Fruit fly (Drosophila melanogaster) whole organism, embryonic: ENCODE results near the gene CG4950.
A peak's percentile ranks its signal among the peaks of the same experiment; 100 is the strongest.

Source experiments
- Adf1 ChIP-seq: fragments of 200-800 bp; sonication (Bioruptor generic); IDR thresholded peaks from 2 replicates; pipeline ENCODE4 v1.3.6; 2022; ENCODE audit warnings: missing biosample characterization, missing genetic modification characterization
- Atf-2 ChIP-seq: fragments of 200-800 bp; sonication (Bioruptor generic); optimal IDR thresholded peaks from 2 replicates; lab custom pipeline; 2016; ENCODE audit warnings: missing biosample characterization, missing genetic modification characterization
- BEAF-32 ChIP-seq: fragments of 200-800 bp; sonication (Bioruptor generic); optimal IDR thresholded peaks from 3 replicates; lab custom pipeline; 2017; ENCODE audit warnings: missing biosample characterization, missing genetic modification characterization, mild to moderate bottlenecking, moderate library complexity, missing genetic modification reagents
- CG10543 ChIP-seq: fragments of 200-800 bp; sonication (Bioruptor generic); optimal IDR thresholded peaks from 3 replicates; lab custom pipeline; 2017; ENCODE audit warnings: missing biosample characterization, mild to moderate bottlenecking, missing genetic modification characterization, moderate library complexity
- CG11723 ChIP-seq: fragments of 200-800 bp; sonication (Bioruptor generic); optimal IDR thresholded peaks from 2 replicates; lab custom pipeline; 2017; ENCODE audit warnings: missing biosample characterization, mild to moderate bottlenecking, missing genetic modification characterization
- CG12071 ChIP-seq: fragments of 200-800 bp; sonication (Bioruptor generic); optimal IDR thresholded peaks from 3 replicates; lab custom pipeline; 2018; ENCODE audit warnings: missing biosample characterization, mild to moderate bottlenecking, missing genetic modification characterization
- CG12219 ChIP-seq: fragments of 200-800 bp; sonication (Bioruptor generic); optimal IDR thresholded peaks from 3 replicates; lab custom pipeline; 2018; ENCODE audit warnings: missing biosample characterization, mild to moderate bottlenecking, missing genetic modification characterization
- CG14441 ChIP-seq: fragments of 200-800 bp; sonication (Bioruptor generic); IDR thresholded peaks from 2 replicates; pipeline ENCODE4 v1.3.6; 2022; ENCODE audit warnings: missing biosample characterization, missing genetic modification characterization
- CG1602 ChIP-seq: fragments of 200-800 bp; sonication (Bioruptor generic); optimal IDR thresholded peaks from 3 replicates; lab custom pipeline; 2016; ENCODE audit warnings: missing biosample characterization, missing genetic modification characterization
- CG1647 ChIP-seq: fragments of 200-800 bp; sonication (Bioruptor generic); optimal IDR thresholded peaks from 3 replicates; lab custom pipeline; 2016; ENCODE audit warnings: missing biosample characterization, missing genetic modification characterization
- CG17186 ChIP-seq: fragments of 200-800 bp; sonication (Bioruptor generic); optimal IDR thresholded peaks from 3 replicates; lab custom pipeline; 2017; ENCODE audit warnings: missing biosample characterization, missing genetic modification reagents, missing genetic modification characterization
- CG17612 ChIP-seq: fragments of 200-800 bp; sonication (Bioruptor generic); IDR thresholded peaks from 2 replicates; pipeline ENCODE4 v1.3.6; 2022; ENCODE audit warnings: missing biosample characterization, missing genetic modification characterization
- CG1792 ChIP-seq: fragments of 200-800 bp; sonication (Bioruptor generic); optimal IDR thresholded peaks from 2 replicates; lab custom pipeline; 2016; ENCODE audit warnings: missing biosample characterization, missing genetic modification characterization
- CG2889 ChIP-seq: fragments of 200-800 bp; sonication (Bioruptor generic); IDR thresholded peaks from 3 replicates; pipeline ENCODE4 v1.3.6; 2022; ENCODE audit warnings: missing biosample characterization, missing genetic modification characterization
- CG30403 ChIP-seq: fragments of 200-800 bp; sonication (Bioruptor generic); optimal IDR thresholded peaks from 3 replicates; lab custom pipeline; 2016; ENCODE audit warnings: missing biosample characterization, missing genetic modification characterization
- CG3847 ChIP-seq: fragments of 200-800 bp; sonication (Bioruptor generic); IDR thresholded peaks from 2 replicates; pipeline ENCODE4 v1.3.6; 2022; ENCODE audit warnings: missing biosample characterization, missing genetic modification characterization
- CG42726 ChIP-seq: fragments of 200-800 bp; sonication (Bioruptor generic); IDR thresholded peaks from 2 replicates; pipeline ENCODE4 v1.3.6; 2022; ENCODE audit warnings: missing biosample characterization, missing genetic modification characterization; ENCODE audit not compliant: partially characterized antibody
- CG4328 ChIP-seq: fragments of 200-800 bp; sonication (Bioruptor generic); optimal IDR thresholded peaks from 3 replicates; lab custom pipeline; 2017; ENCODE audit warnings: missing biosample characterization, missing genetic modification reagents, missing genetic modification characterization
- CG4707 ChIP-seq: fragments of 200-800 bp; sonication (Bioruptor generic); optimal IDR thresholded peaks from 2 replicates; lab custom pipeline; 2018; ENCODE audit warnings: missing biosample characterization, mild to moderate bottlenecking, missing genetic modification characterization, moderate library complexity
- CG5953 ChIP-seq: fragments of 200-800 bp; sonication (Bioruptor generic); IDR thresholded peaks from 2 replicates; pipeline ENCODE4 v1.3.6; 2022; ENCODE audit warnings: missing biosample characterization, missing genetic modification characterization
- CG8944 ChIP-seq: fragments of 200-800 bp; sonication (Bioruptor generic); optimal IDR thresholded peaks from 3 replicates; lab custom pipeline; 2016; ENCODE audit warnings: missing biosample characterization, missing genetic modification characterization
- CG9609 ChIP-seq: fragments of 200-800 bp; sonication (Bioruptor generic); optimal IDR thresholded peaks from 3 replicates; lab custom pipeline; 2016; ENCODE audit warnings: missing biosample characterization, missing genetic modification characterization
- CkIIα-i1 ChIP-seq: fragments of 200-800 bp; sonication (Bioruptor generic); IDR thresholded peaks from 2 replicates; pipeline ENCODE4 v1.3.6; 2022; ENCODE audit warnings: missing biosample characterization, missing genetic modification characterization
- Dip2 ChIP-seq: fragments of 200-800 bp; sonication (Bioruptor generic); IDR thresholded peaks from 2 replicates; pipeline ENCODE4 v1.3.6; 2022; ENCODE audit warnings: missing biosample characterization, missing genetic modification characterization
- Drgx ChIP-seq: fragments of 200-800 bp; sonication (Bioruptor generic); IDR thresholded peaks from 2 replicates; pipeline ENCODE4 v1.3.6; 2022; ENCODE audit warnings: missing biosample characterization, missing genetic modification characterization
- E2f2 ChIP-seq: fragments of 200-800 bp; sonication (Bioruptor generic); IDR thresholded peaks from 2 replicates; pipeline ENCODE4 v1.3.6; 2022; ENCODE audit warnings: missing biosample characterization, missing genetic modification characterization
- ERR ChIP-seq: fragments of 200-800 bp; sonication (Bioruptor generic); optimal IDR thresholded peaks from 2 replicates; lab custom pipeline; 2016; ENCODE audit warnings: missing biosample characterization, missing genetic modification characterization
- Fer2 ChIP-seq: fragments of 200-800 bp; sonication (Bioruptor generic); optimal IDR thresholded peaks from 2 replicates; lab custom pipeline; 2018; ENCODE audit warnings: missing biosample characterization, mild to moderate bottlenecking, missing genetic modification characterization, moderate library complexity
- HLHmδ ChIP-seq: fragments of 200-800 bp; sonication (Bioruptor generic); optimal IDR thresholded peaks from 2 replicates; lab custom pipeline; 2018; ENCODE audit warnings: missing biosample characterization, mild to moderate bottlenecking, missing genetic modification characterization, moderate library complexity
- Hsf ChIP-seq: fragments of 200-800 bp; sonication (Bioruptor generic); optimal IDR thresholded peaks from 3 replicates; lab custom pipeline; 2016; ENCODE audit warnings: missing biosample characterization, missing genetic modification characterization
- Lhr ChIP-seq: fragments of 200-800 bp; sonication (Bioruptor generic); optimal IDR thresholded peaks from 3 replicates; lab custom pipeline; 2017; ENCODE audit warnings: mild to moderate bottlenecking, missing biosample characterization, missing genetic modification reagents, missing genetic modification characterization
- MESR4 ChIP-seq: fragments of 200-800 bp; sonication (Bioruptor generic); optimal IDR thresholded peaks from 2 replicates; lab custom pipeline; 2018; ENCODE audit warnings: missing biosample characterization, mild to moderate bottlenecking, missing genetic modification characterization, moderate library complexity
- Mad ChIP-seq: fragments of 200-800 bp; sonication (Bioruptor generic); optimal IDR thresholded peaks from 2 replicates; lab custom pipeline; 2016; ENCODE audit warnings: missing biosample characterization, missing genetic modification characterization
- Ptx1 ChIP-seq: fragments of 200-800 bp; sonication (Bioruptor generic); IDR thresholded peaks from 2 replicates; pipeline ENCODE4 v1.3.6; 2022; ENCODE audit warnings: missing biosample characterization, missing genetic modification characterization
- Rx ChIP-seq: fragments of 200-800 bp; sonication (Bioruptor generic); IDR thresholded peaks from 2 replicates; pipeline ENCODE4 v1.3.6; 2022; ENCODE audit warnings: missing biosample characterization, missing genetic modification characterization
- Six4 ChIP-seq: fragments of 200-800 bp; sonication (Bioruptor generic); optimal IDR thresholded peaks from 2 replicates; lab custom pipeline; 2016; ENCODE audit warnings: missing biosample characterization, missing genetic modification characterization
- Vsx1 ChIP-seq: fragments of 200-800 bp; sonication (Bioruptor generic); optimal IDR thresholded peaks from 2 replicates; lab custom pipeline; 2017; ENCODE audit warnings: missing biosample characterization, mild to moderate bottlenecking, missing genetic modification characterization, missing genetic modification reagents
- al ChIP-seq: fragments of 200-800 bp; sonication (Bioruptor generic); IDR thresholded peaks from 2 replicates; pipeline ENCODE4 v1.3.6; 2022; ENCODE audit warnings: missing biosample characterization, missing genetic modification characterization
- chinmo ChIP-seq: fragments of 200-800 bp; sonication (Bioruptor generic); IDR thresholded peaks from 4 replicates; pipeline ENCODE4 v1.3.6; 2022; ENCODE audit warnings: missing biosample characterization, missing genetic modification characterization; ENCODE audit not compliant: partially characterized antibody
- eyg ChIP-seq: fragments of 200-800 bp; sonication (Bioruptor generic); optimal IDR thresholded peaks from 3 replicates; lab custom pipeline; 2016; ENCODE audit warnings: missing biosample characterization, missing genetic modification characterization
- gcm ChIP-seq: fragments of 200-800 bp; sonication (Bioruptor generic); optimal IDR thresholded peaks from 2 replicates; lab custom pipeline; 2019; ENCODE audit warnings: missing biosample characterization, mild to moderate bottlenecking, missing genetic modification characterization, moderate library complexity
- gfzf ChIP-seq: fragments of 200-800 bp; sonication (Bioruptor generic); optimal IDR thresholded peaks from 2 replicates; lab custom pipeline; 2016; ENCODE audit warnings: missing biosample characterization, mild to moderate bottlenecking, missing genetic modification characterization, moderate library complexity
- hb ChIP-seq: fragments of 200-800 bp; sonication (Bioruptor generic); IDR thresholded peaks from 3 replicates; pipeline ENCODE4 v1.3.6; 2022; ENCODE audit warnings: missing biosample characterization, missing genetic modification characterization; ENCODE audit not compliant: partially characterized antibody
- lola ChIP-seq, 3 experiments: fragments of >200 bp in 2 of 3; fragments of 200-800 bp in 1 of 3; sonication (Bioruptor generic) in 1 of 3; optimal IDR thresholded peaks; 2 replicates each; lab custom pipeline; 2017 to 2019; ENCODE audit warnings: missing biosample characterization in 3 of 3, missing genetic modification characterization in 3 of 3, mild to moderate bottlenecking in 1 of 3, moderate library complexity in 1 of 3
- nau ChIP-seq: fragments of 200-800 bp; sonication (Bioruptor generic); optimal IDR thresholded peaks from 3 replicates; lab custom pipeline; 2017; ENCODE audit warnings: missing biosample characterization, mild to moderate bottlenecking, missing genetic modification characterization, missing genetic modification reagents
- nmo ChIP-seq: fragments of 200-800 bp; sonication (Bioruptor generic); optimal IDR thresholded peaks from 2 replicates; lab custom pipeline; 2018; ENCODE audit warnings: missing biosample characterization, mild to moderate bottlenecking, missing genetic modification characterization, moderate library complexity
- onecut ChIP-seq: fragments of 200-800 bp; sonication (Bioruptor generic); IDR thresholded peaks from 2 replicates; pipeline ENCODE4 v1.3.6; 2022; ENCODE audit warnings: missing biosample characterization, missing genetic modification characterization
- pzg ChIP-seq: fragments of 200-800 bp; sonication (Bioruptor generic); optimal IDR thresholded peaks from 3 replicates; lab custom pipeline; 2018; ENCODE audit warnings: missing biosample characterization, mild to moderate bottlenecking, missing genetic modification characterization, moderate library complexity
- shn ChIP-seq: fragments of 200-800 bp; sonication (Bioruptor generic); optimal IDR thresholded peaks from 3 replicates; lab custom pipeline; 2016; ENCODE audit warnings: missing biosample characterization, missing genetic modification characterization
- slp2 ChIP-seq: fragments of 200-800 bp; sonication (Bioruptor generic); optimal IDR thresholded peaks from 2 replicates; lab custom pipeline; 2016; ENCODE audit warnings: missing biosample characterization, missing genetic modification characterization
- trh ChIP-seq: fragments of 200-800 bp; sonication (Bioruptor generic); optimal IDR thresholded peaks from 2 replicates; lab custom pipeline; 2016; ENCODE audit warnings: missing biosample characterization, missing genetic modification characterization
- ttk ChIP-seq: fragments of 200-800 bp; sonication (Bioruptor generic); IDR thresholded peaks from 2 replicates; pipeline ENCODE4 v2.1.2; 2022; ENCODE audit warnings: missing biosample characterization, missing genetic modification characterization

CG4950 gene

DNA sequence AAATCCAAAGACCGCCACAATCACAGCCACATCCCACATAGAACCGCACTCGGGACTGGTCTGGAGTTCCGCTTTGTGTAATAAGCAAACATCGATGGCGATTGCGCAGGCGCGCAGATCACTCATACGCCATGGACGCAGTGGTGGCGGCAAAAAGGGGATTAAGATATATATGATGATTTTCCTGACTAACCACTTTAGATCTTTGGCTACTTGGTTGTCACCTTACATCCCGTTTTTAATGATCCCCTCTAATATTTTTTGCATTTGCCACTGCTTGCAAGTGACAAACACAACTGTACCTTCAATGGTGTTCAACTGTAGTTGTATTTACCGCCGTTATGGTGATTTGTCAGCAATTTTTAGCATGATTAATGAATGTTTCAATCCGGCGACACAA is 42.0 kb upstream of the CG4950 start (continued):
- no peak for TF ChIP-seq CG12071 (GFP tag; lab: Kevin White, UChicago)
- TF ChIP-seq ERR (GFP tag; lab: Kevin White, UChicago): no peak
- no peak for TF ChIP-seq CG4328 (GFP tag; lab: Kevin White, UChicago)
- TF ChIP-seq Dip2: no peak
- no peak for TF ChIP-seq hb (GFP tag; lab: Robert Waterston, UW)
- no peak for TF ChIP-seq CG5953 (GFP tag; lab: Robert Waterston, UW)
- TF ChIP-seq nau (GFP tag; lab: Kevin White, UChicago): no peak
- no peak for TF ChIP-seq CG14441
- TF ChIP-seq onecut: no peak
- TF ChIP-seq CG8944 (GFP tag; lab: Kevin White, UChicago): no peak
- TF ChIP-seq Vsx1: no peak
- no peak for TF ChIP-seq nmo
- no peak for TF ChIP-seq Hsf
- no peak for TF ChIP-seq CG11723 (GFP tag; lab: Kevin White, UChicago)
- no peak for TF ChIP-seq Rx (GFP tag; lab: Robert Waterston, UW)
- TF ChIP-seq CG1647 (GFP tag; lab: Kevin White, UChicago): no peak
- peak; percentile 26; the same call in 1 of the 2 replicates for TF ChIP-seq CG3847 (GFP tag; lab: Robert Waterston, UW)
- TF ChIP-seq gfzf (GFP tag; lab: Kevin White, UChicago): no peak
- TF ChIP-seq MESR4 (GFP tag; lab: Kevin White, UChicago): no peak
- TF ChIP-seq Mad (GFP tag; lab: Kevin White, UChicago): no peak
- TF ChIP-seq HLHmδ (GFP tag; lab: Kevin White, UChicago): no peak
- TF ChIP-seq CkIIα-i1: no peak
- TF ChIP-seq E2f2 (GFP tag; lab: Robert Waterston, UW): no peak
- TF ChIP-seq CG17612 (GFP tag; lab: Robert Waterston, UW): no peak
- no peak for TF ChIP-seq shn
- no peak for TF ChIP-seq gcm (GFP tag; lab: Kevin White, UChicago)
- no peak for TF ChIP-seq Fer2 (tag; lab: Kevin White, UChicago)
- TF ChIP-seq trh (GFP tag; lab: Kevin White, UChicago): no peak
- no peak for TF ChIP-seq Six4 (GFP tag; lab: Kevin White, UChicago)
- no peak for TF ChIP-seq CG10543 (GFP tag; lab: Kevin White, UChicago)
- no peak for TF ChIP-seq CG2889 (GFP tag; lab: Robert Waterston, UW)
- no peak for TF ChIP-seq lola (GFP tag; optimal IDR thresholded peaks at IDR 0.05; lab: Kevin White, UChicago)
- no peak for TF ChIP-seq slp2 (GFP tag; lab: Kevin White, UChicago)
- peak; percentile 38 for TF ChIP-seq CG30403 (GFP tag; lab: Kevin White, UChicago)
- no peak for TF ChIP-seq Atf-2
- TF ChIP-seq eyg (GFP tag; lab: Kevin White, UChicago): no peak
- 0 out of 2 replicates have a peak, but pooled peaks have one; percentile 13 for TF ChIP-seq Ptx1 (GFP tag; lab: Robert Waterston, UW)
- peak; percentile 86 for TF ChIP-seq Drgx (GFP tag; lab: Robert Waterston, UW)
- TF ChIP-seq CG42726 (GFP tag; lab: Robert Waterston, UW): no peak
- no peak for TF ChIP-seq pzg (GFP tag; lab: Kevin White, UChicago)
- TF ChIP-seq ttk (GFP tag; lab: Robert Waterston, UW): no peak
- TF ChIP-seq chinmo (GFP tag; lab: Robert Waterston, UW): 0 out of 4 replicates have a peak, but pooled peaks have one; percentile 24
- TF ChIP-seq CG1792: no peak
- no peak for TF ChIP-seq CG17186
- TF ChIP-seq BEAF-32 (GFP tag; lab: Kevin White, UChicago): no peak
- TF ChIP-seq CG9609 (GFP tag; lab: Kevin White, UChicago): no peak
- no peak for TF ChIP-seq CG12219 (GFP tag; lab: Kevin White, UChicago)
- no peak for TF ChIP-seq Adf1 (GFP tag; lab: Robert Waterston, UW)
- TF ChIP-seq al (GFP tag; lab: Robert Waterston, UW): 0 out of 2 replicates have a peak, but pooled peaks have one; percentile 25
- TF ChIP-seq CG4707 (GFP tag; lab: Kevin White, UChicago): no peak
- TF ChIP-seq Lhr (GFP tag; lab: Kevin White, UChicago): no peak
- TF ChIP-seq CG1602: no peak
